Worm (Caenorhabditis elegans) whole organism, L4 larva: ENCODE measurements around the gene tsfm-1.

Experiments
- F26F4.8 ChIP-seq: fragments of 200-800 bp; sonication (Bioruptor generic); conservative IDR thresholded peaks from 2 replicates; pipeline ENCODE4 v1.3.6; 2022; ENCODE audit warnings: missing genetic modification characterization, missing compliant biosample characterization
- F44E2.7 ChIP-seq: fragments of 200-800 bp; sonication (Bioruptor generic); IDR thresholded peaks from 2 replicates; pipeline ENCODE4 v2.1.2; 2022; ENCODE audit warnings: missing genetic modification characterization, missing compliant biosample characterization
- T20F7.1 ChIP-seq: fragments of 200-800 bp; sonication (Bioruptor generic); optimal IDR thresholded peaks from 2 replicates; lab custom pipeline; 2018; ENCODE audit warnings: mild to moderate bottlenecking, missing genetic modification characterization, missing compliant biosample characterization
- T26A8.4 ChIP-seq: fragments of 200-800 bp; sonication (Bioruptor generic); IDR thresholded peaks from 2 replicates; pipeline ENCODE4 v1.3.6; 2022; ENCODE audit warnings: missing genetic modification characterization, missing compliant biosample characterization
- Y105C5A.15 ChIP-seq: fragments of 200-800 bp; sonication (Bioruptor generic); IDR thresholded peaks from 2 replicates; pipeline ENCODE4 v1.3.6; 2022; ENCODE audit warnings: missing genetic modification characterization, missing compliant biosample characterization
- ZK337.2 ChIP-seq: fragments of 200-800 bp; sonication (Bioruptor generic); IDR thresholded peaks from 2 replicates; pipeline ENCODE4 v1.3.6; 2022; ENCODE audit warnings: missing genetic modification reagents, missing genetic modification characterization, missing compliant biosample characterization
- aha-1 ChIP-seq: fragments of 150-350 bp; peaks from one replicate; lab custom pipeline; 2014; ENCODE audit warnings: missing biosample characterization, missing genetic modification characterization
- arid-1 ChIP-seq: fragments of 200-800 bp; sonication (Bioruptor generic); conservative IDR thresholded peaks from 2 replicates; pipeline ENCODE4 v1.3.6; 2022; ENCODE audit warnings: missing genetic modification reagents, missing genetic modification characterization, missing compliant biosample characterization
- ceh-28 ChIP-seq: fragments of 150-350 bp; optimal IDR thresholded peaks from 2 replicates; lab custom pipeline; 2014; ENCODE audit warnings: missing biosample characterization, missing genetic modification reagents, missing genetic modification characterization
- ceh-44 ChIP-seq: fragments of 200-800 bp; sonication (Bioruptor generic); IDR thresholded peaks from 2 replicates; pipeline ENCODE4 v1.3.6; 2022; ENCODE audit warnings: missing genetic modification reagents, missing genetic modification characterization, missing compliant biosample characterization
- ces-1 ChIP-seq: fragments of 150-350 bp; sonication (generic microtip); optimal IDR thresholded peaks from 4 replicates; lab custom pipeline; 2014; ENCODE audit warnings: missing biosample characterization, missing genetic modification reagents, missing genetic modification characterization
- ctbp-1 ChIP-seq: fragments of 200-800 bp; sonication (Bioruptor generic); IDR thresholded peaks from 2 replicates; pipeline ENCODE4 v1.3.6; 2022; ENCODE audit warnings: missing genetic modification reagents, missing genetic modification characterization, missing compliant biosample characterization
- daf-16 ChIP-seq, 3 experiments: sonication (generic microtip); optimal IDR thresholded peaks; 2 replicates each; lab custom pipeline; 2016 to 2017; ENCODE audit warnings: missing genetic modification characterization in 3 of 3, missing genetic modification reagents in 3 of 3, mild to moderate bottlenecking in 2 of 3, missing compliant biosample characterization in 2 of 3, missing biosample characterization in 1 of 3, moderate library complexity in 1 of 3
- daf-19 ChIP-seq: fragments of 200-800 bp; sonication (Bioruptor generic); conservative IDR thresholded peaks from 2 replicates; pipeline ENCODE4 v1.3.6; 2022; ENCODE audit warnings: missing genetic modification characterization, missing compliant biosample characterization
- daf-8 ChIP-seq: fragments of 200-800 bp; sonication (Bioruptor generic); IDR thresholded peaks from 2 replicates; pipeline ENCODE4 v1.3.6; 2022; ENCODE audit warnings: missing genetic modification characterization, missing compliant biosample characterization
- dmd-6 ChIP-seq: fragments of 200-800 bp; sonication (Bioruptor generic); IDR thresholded peaks from 2 replicates; pipeline ENCODE4 v1.3.6; 2022; ENCODE audit warnings: missing genetic modification reagents, missing genetic modification characterization, missing compliant biosample characterization
- dmd-8 ChIP-seq: fragments of 200-800 bp; sonication (Bioruptor generic); IDR thresholded peaks from 2 replicates; pipeline ENCODE4 v1.3.6; 2022; ENCODE audit warnings: missing genetic modification characterization, missing compliant biosample characterization
- duxl-1 ChIP-seq: sonication (generic microtip); optimal IDR thresholded peaks from 2 replicates; lab custom pipeline; 2016; ENCODE audit warnings: mild to moderate bottlenecking, missing genetic modification characterization, moderate library complexity, missing compliant biosample characterization; ENCODE audit not compliant: poor library complexity
- dve-1 ChIP-seq: sonication (generic microtip); optimal IDR thresholded peaks from 2 replicates; lab custom pipeline; 2017; ENCODE audit warnings: antibody characterized with exemption, mild to moderate bottlenecking, missing genetic modification characterization, missing compliant biosample characterization; ENCODE audit not compliant: insufficient read depth
- fkh-10 ChIP-seq: fragments of 150-350 bp; optimal IDR thresholded peaks from 2 replicates; lab custom pipeline; 2014; ENCODE audit warnings: missing biosample characterization, missing genetic modification reagents, missing genetic modification characterization
- hlh-11 ChIP-seq: fragments of 200-800 bp; sonication (Bioruptor generic); optimal IDR thresholded peaks from 2 replicates; lab custom pipeline; 2018; ENCODE audit warnings: mild to moderate bottlenecking, missing genetic modification characterization, missing compliant biosample characterization
- hlh-30 ChIP-seq: sonication (generic microtip); optimal IDR thresholded peaks from 2 replicates; lab custom pipeline; 2017; ENCODE audit warnings: antibody characterized with exemption, mild to moderate bottlenecking, missing genetic modification characterization, missing compliant biosample characterization; ENCODE audit not compliant: insufficient read depth
- lin-15B ChIP-seq: fragments of 150-350 bp; sonication (generic microtip); optimal IDR thresholded peaks from 3 replicates; lab custom pipeline; 2014; ENCODE audit warnings: missing biosample characterization, missing genetic modification characterization
- madf-5 ChIP-seq, 2 experiments: fragments of 200-800 bp; sonication (Bioruptor generic); IDR thresholded peaks; 2 replicates each; pipeline ENCODE4 v1.3.6; 2022; ENCODE audit warnings: missing compliant biosample characterization in 2 of 2, missing genetic modification characterization in 2 of 2
- mdl-1 ChIP-seq, 2 experiments: fragments of 150-350 bp in 1 of 2; sonication (generic microtip) in 1 of 2; optimal IDR thresholded peaks; 2 replicates each; lab custom pipeline; 2014 to 2017; ENCODE audit warnings: missing biosample characterization in 2 of 2, missing genetic modification characterization in 2 of 2
- mxl-3 ChIP-seq: fragments of 200-800 bp; sonication (Bioruptor generic); optimal IDR thresholded peaks from 2 replicates; lab custom pipeline; 2018; ENCODE audit warnings: mild to moderate bottlenecking, missing genetic modification characterization, missing compliant biosample characterization
- nhr-111 ChIP-seq: fragments of 200-800 bp; sonication (Bioruptor generic); optimal IDR thresholded peaks from 2 replicates; lab custom pipeline; 2018; ENCODE audit warnings: mild to moderate bottlenecking, missing genetic modification characterization, missing compliant biosample characterization
- nhr-25 ChIP-seq: sonication (generic microtip); optimal IDR thresholded peaks from 2 replicates; lab custom pipeline; 2017; ENCODE audit warnings: missing genetic modification characterization, mild to moderate bottlenecking, missing compliant biosample characterization, antibody characterized with exemption, moderate library complexity, borderline replicate concordance; ENCODE audit not compliant: insufficient read depth
- nhr-28 ChIP-seq: fragments of 150-350 bp; optimal IDR thresholded peaks from 2 replicates; lab custom pipeline; 2014; ENCODE audit warnings: missing biosample characterization, missing genetic modification characterization
- nhr-76 ChIP-seq: fragments of 150-350 bp; optimal IDR thresholded peaks from 2 replicates; lab custom pipeline; 2014; ENCODE audit warnings: missing biosample characterization, missing genetic modification characterization
- nhr-77 ChIP-seq: fragments of 150-350 bp; optimal IDR thresholded peaks from 2 replicates; lab custom pipeline; 2014; ENCODE audit warnings: missing biosample characterization, missing genetic modification characterization
- pha-4 ChIP-seq, 2 experiments: fragments of 150-350 bp in 1 of 2; fragments of 200-800 bp in 1 of 2; sonication (Bioruptor generic) in 1 of 2; IDR thresholded peaks in 1 of 2; optimal IDR thresholded peaks in 1 of 2; 2 replicates each; pipeline versions ENCODE4 v1.3.6 to Lab custom; 2014 to 2022; ENCODE audit warnings: missing genetic modification characterization in 2 of 2, missing genetic modification reagents in 2 of 2, missing biosample characterization in 1 of 2, missing compliant biosample characterization in 1 of 2
- pqm-1 ChIP-seq: sonication (generic microtip); optimal IDR thresholded peaks from 2 replicates; lab custom pipeline; 2017; ENCODE audit warnings: missing biosample characterization, missing genetic modification characterization
- saeg-2 ChIP-seq: fragments of 200-800 bp; sonication (Bioruptor generic); IDR thresholded peaks from 2 replicates; pipeline ENCODE4 v1.3.6; 2022; ENCODE audit warnings: missing genetic modification reagents, missing genetic modification characterization, missing compliant biosample characterization
- skn-1 ChIP-seq: fragments of 150-350 bp; optimal IDR thresholded peaks from 2 replicates; lab custom pipeline; 2014; ENCODE audit warnings: missing biosample characterization, missing genetic modification characterization
- spr-1 ChIP-seq: sonication (generic microtip); optimal IDR thresholded peaks from 2 replicates; lab custom pipeline; 2016; ENCODE audit warnings: mild to moderate bottlenecking, missing genetic modification characterization, missing compliant biosample characterization
- tra-1 ChIP-seq: fragments of 200-800 bp; sonication (Bioruptor generic); IDR thresholded peaks from 2 replicates; pipeline ENCODE4 v1.3.6; 2022; ENCODE audit warnings: missing genetic modification reagents, missing genetic modification characterization, missing compliant biosample characterization
- unc-39 ChIP-seq: sonication (generic microtip); optimal IDR thresholded peaks from 2 replicates; lab custom pipeline; 2017; ENCODE audit warnings: missing biosample characterization, missing genetic modification characterization
- unc-62 ChIP-seq, 3 experiments: fragments of 150-350 bp in 1 of 3; sonication (generic microtip); optimal IDR thresholded peaks in 2 of 3; peaks in 1 of 3; 1 replicate in 1 of 3; 2 replicates in 2 of 3; lab custom pipeline; 2014 to 2017; ENCODE audit warnings: missing biosample characterization in 3 of 3, missing genetic modification characterization in 3 of 3, missing genetic modification reagents in 3 of 3, missing genotype in 1 of 3
- vab-7 ChIP-seq: fragments of 200-800 bp; sonication (Bioruptor generic); IDR thresholded peaks from 2 replicates; pipeline ENCODE4 v1.3.6; 2022; ENCODE audit warnings: missing genetic modification reagents, missing genetic modification characterization, missing compliant biosample characterization

Gene tsfm-1

ce11 chrV:12300166-12300565, 28.8 kb upstream of the tsfm-1 start (continued):
- TF ChIP-seq skn-1 (tag; lab: Kevin White, UChicago) (no peak), T20F7.1 (no peak), vab-7 (no peak), T26A8.4 (GFP tag; lab: Robert Waterston, UW) (no peak), ceh-44 (no peak), nhr-76 (tag; lab: Kevin White, UChicago) (no peak), nhr-25 (tag; lab: Kevin White, UChicago) (no peak), daf-8 (GFP tag; lab: Robert Waterston, UW) (no peak), duxl-1 (tag; lab: Kevin White, UChicago) (no peak), ctbp-1 (no peak), ces-1 (GFP tag; lab: Kevin White, UChicago) (no peak), unc-39 (tag; lab: Kevin White, UChicago) (no peak), daf-19 (0 out of 2 replicates have a peak, but pooled peaks have one; percentile 10), madf-5 (GFP tag; IDR thresholded peaks at IDR 0.05; lab: Robert Waterston, UW) (no peak), spr-1 (tag; lab: Kevin White, UChicago) (no peak), pha-4 (GFP tag; IDR thresholded peaks at IDR 0.05; lab: Robert Waterston, UW) (no peak), pha-4 (tag; optimal IDR thresholded peaks at IDR 0.05; lab: Kevin White, UChicago) (peak; percentile 55), arid-1 (0 out of 2 replicates have a peak, but pooled peaks have one; percentile 31)

ce11 chrV:12299244-12299766, 28.0 kb upstream of the tsfm-1 start:
- TF ChIP-seq saeg-2 (GFP tag; lab: Robert Waterston, UW) (no peak), T26A8.4 (GFP tag; lab: Robert Waterston, UW) (no peak), hlh-11 (peak; percentile 23), F44E2.7 (GFP tag; lab: Robert Waterston, UW) (no peak), pha-4 (GFP tag; IDR thresholded peaks at IDR 0.05; lab: Robert Waterston, UW) (no peak), pha-4 (tag; optimal IDR thresholded peaks at IDR 0.05; lab: Kevin White, UChicago) (no peak), daf-8 (GFP tag; lab: Robert Waterston, UW) (no peak)

- TF ChIP-seq nhr-28 (tag; lab: Kevin White, UChicago) (peak; percentile 48), unc-62 (GFP tag; optimal IDR thresholded peaks at IDR 0.05 in 1 of 2; lab: Kevin White, UChicago) (peak in 1 of 2 experiments; percentile 83), unc-62 (tag; optimal IDR thresholded peaks at IDR 0.05; lab: Kevin White, UChicago) (no peak), lin-15B (no peak), F26F4.8 (no peak), dmd-6 (peak; percentile 42; the same call in 1 of the 2 replicates), daf-16 (GFP tag; optimal IDR thresholded peaks at IDR 0.05; lab: Kevin White, UChicago) (no peak), daf-16 (tag; optimal IDR thresholded peaks at IDR 0.05; lab: Kevin White, UChicago) (peak; percentile 29), tra-1 (GFP tag; lab: Robert Waterston, UW) (no peak), aha-1 (tag; lab: Kevin White, UChicago) (peak; percentile 70), pqm-1 (tag; lab: Kevin White, UChicago) (peak; percentile 83), dve-1 (tag; lab: Kevin White, UChicago) (peak; percentile 40), fkh-10 (GFP tag; lab: Kevin White, UChicago) (no peak), hlh-11 (peak; percentile 10)
Measured at ce11 chrV:12298184-12298583, 26.8 kb upstream of the tsfm-1 start.

- TF ChIP-seq mxl-3 (GFP tag; lab: Kevin White, UChicago) = peak; percentile 65
- peak; percentile 47 for TF ChIP-seq hlh-30
- TF ChIP-seq ctbp-1 = no peak
- no peak for TF ChIP-seq Y105C5A.15
- no peak for TF ChIP-seq nhr-77 (tag; lab: Kevin White, UChicago)
- TF ChIP-seq ceh-28 = no peak
- no peak for TF ChIP-seq nhr-111 (GFP tag; lab: Kevin White, UChicago)
- no peak for TF ChIP-seq ZK337.2 (GFP tag; lab: Robert Waterston, UW)
- TF ChIP-seq dmd-8 (GFP tag; lab: Robert Waterston, UW) = no peak
- TF ChIP-seq hlh-11 = peak; percentile 1
- TF ChIP-seq mdl-1 (tag; optimal IDR thresholded peaks at IDR 0.05; lab: Kevin White, UChicago) = peak in 1 of 2 experiments; percentile 29
Measured at ce11 chrV:12296794-12297193, 25.4 kb upstream of the tsfm-1 start.
